Fruit fly (Drosophila melanogaster): ENCODE data around the gene CG13046.
A peak's percentile ranks its signal among the peaks of the same experiment; 100 is the strongest.

Gene CG13046

DNA sequence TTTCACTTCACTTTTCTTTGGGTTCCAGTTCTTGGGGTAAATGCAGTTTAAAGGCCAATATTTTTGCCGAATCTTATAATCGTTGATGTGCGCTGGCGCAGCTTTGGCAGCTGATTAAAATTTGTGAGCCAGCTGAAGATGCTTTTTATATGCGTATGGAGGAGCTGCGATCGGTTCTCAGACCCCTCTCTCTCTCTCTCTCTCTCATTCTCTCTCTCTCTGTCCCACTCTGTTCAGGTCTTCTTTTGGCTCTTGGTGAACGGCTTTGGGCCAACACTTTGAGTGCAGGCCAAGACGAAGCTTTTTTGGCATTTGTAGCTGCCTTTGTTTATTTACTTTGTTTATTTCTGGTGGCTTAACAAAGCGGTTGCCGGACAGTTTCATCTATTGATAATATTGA lies at the start of gene CG13046:
Gene CG13046, minus strand, starts transcription at position 101 of the 400 bp plus-strand sequence.
- TF ChIP-seq Pif1A (GFP tag; optimal IDR thresholded peaks at IDR 0.05) (no peak), CG9948 (tag; optimal IDR thresholded peaks at IDR 0.05) (no peak), CG13204 (GFP tag; optimal IDR thresholded peaks at IDR 0.05) (no peak), CG8301 (tag; optimal IDR thresholded peaks at IDR 0.05) (no peak), CG14655 (GFP tag; optimal IDR thresholded peaks at IDR 0.05) (no peak), EcR (GFP tag; optimal IDR thresholded peaks at IDR 0.05) (no peak), Pif1B (GFP tag; optimal IDR thresholded peaks at IDR 0.05) (no peak), fd96Ca (GFP tag; IDR thresholded peaks at IDR 0.05) (no peak), CG8159 (tag; optimal IDR thresholded peaks at IDR 0.05) (no peak), CG34367 (tag; optimal IDR thresholded peaks at IDR 0.05) (no peak), Ets98B (GFP tag; IDR thresholded peaks at IDR 0.05) (no peak), Snoo (tag; optimal IDR thresholded peaks at IDR 0.05) (no peak), CG32121 (GFP tag; IDR thresholded peaks at IDR 0.05) (no peak), CG15710 (tag; optimal IDR thresholded peaks at IDR 0.05) (no peak), CG4496 (GFP tag; IDR thresholded peaks at IDR 0.05) (no peak), rn (GFP tag; IDR thresholded peaks at IDR 0.05) (no peak), CG10348 (GFP tag; IDR thresholded peaks at IDR 0.05) (no peak)

- TF ChIP-seq Snoo (tag; optimal IDR thresholded peaks at IDR 0.05): no peak
- no peak for TF ChIP-seq CG32121 (GFP tag; IDR thresholded peaks at IDR 0.05)
- TF ChIP-seq CG12605 (GFP tag; IDR thresholded peaks at IDR 0.05): no peak
- no peak for TF ChIP-seq gl (tag; optimal IDR thresholded peaks at IDR 0.05)
- no peak for TF ChIP-seq Pif1B (GFP tag; optimal IDR thresholded peaks at IDR 0.05)
- TF ChIP-seq fd96Ca (GFP tag; IDR thresholded peaks at IDR 0.05): no peak
- TF ChIP-seq CG14655 (GFP tag; optimal IDR thresholded peaks at IDR 0.05): no peak
- TF ChIP-seq CG8301 (tag; optimal IDR thresholded peaks at IDR 0.05): no peak
- no peak for TF ChIP-seq Pif1A (GFP tag; optimal IDR thresholded peaks at IDR 0.05)
- no peak for TF ChIP-seq Ets98B (GFP tag; IDR thresholded peaks at IDR 0.05)
- TF ChIP-seq CG17806 (tag; optimal IDR thresholded peaks at IDR 0.05): no peak
- TF ChIP-seq CG13204 (GFP tag; optimal IDR thresholded peaks at IDR 0.05): no peak
- no peak for TF ChIP-seq D1 (tag; optimal IDR thresholded peaks at IDR 0.05)
- TF ChIP-seq CG8159 (tag; optimal IDR thresholded peaks at IDR 0.05): no peak
- no peak for TF ChIP-seq CG34367 (tag; optimal IDR thresholded peaks at IDR 0.05)
Measured at dm6 chr3L:16337739-16338138, 49.5 kb upstream of the CG13046 start.

DNA sequence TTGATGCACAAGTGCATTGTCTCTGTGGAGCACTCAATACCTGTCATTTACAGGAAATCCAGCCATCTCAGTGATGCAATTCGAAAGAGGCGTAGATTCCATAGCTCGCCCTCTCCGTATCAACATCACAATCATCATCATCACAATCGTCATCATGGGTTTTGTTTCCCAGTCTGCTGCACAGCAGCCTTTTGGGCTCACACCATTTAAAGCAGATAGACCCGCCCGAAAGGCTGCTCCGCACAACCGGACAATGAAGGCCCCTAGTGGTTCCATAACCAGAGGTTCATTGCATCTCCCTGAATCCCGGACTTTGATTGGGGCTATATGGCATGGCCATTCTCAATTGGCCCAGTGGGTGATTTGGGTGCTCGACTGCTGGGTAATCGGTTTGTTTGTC lies 46.7 kb upstream of the CG13046 start:
- 0 out of 3 replicates have a peak, but pooled peaks have one; percentile 15 for TF ChIP-seq fd96Ca (GFP tag; IDR thresholded peaks at IDR 0.05)
- TF ChIP-seq EcR (GFP tag; optimal IDR thresholded peaks at IDR 0.05): peak; percentile 25
- no peak for TF ChIP-seq rn (GFP tag; IDR thresholded peaks at IDR 0.05)
- no peak for TF ChIP-seq Snoo (tag; optimal IDR thresholded peaks at IDR 0.05)
- no peak for TF ChIP-seq CG34367 (tag; optimal IDR thresholded peaks at IDR 0.05)
- TF ChIP-seq CG4496 (GFP tag; IDR thresholded peaks at IDR 0.05): peak; percentile 69; the same call in 2 of the 3 replicates
- no peak for TF ChIP-seq CG12605 (GFP tag; IDR thresholded peaks at IDR 0.05)

DNA sequence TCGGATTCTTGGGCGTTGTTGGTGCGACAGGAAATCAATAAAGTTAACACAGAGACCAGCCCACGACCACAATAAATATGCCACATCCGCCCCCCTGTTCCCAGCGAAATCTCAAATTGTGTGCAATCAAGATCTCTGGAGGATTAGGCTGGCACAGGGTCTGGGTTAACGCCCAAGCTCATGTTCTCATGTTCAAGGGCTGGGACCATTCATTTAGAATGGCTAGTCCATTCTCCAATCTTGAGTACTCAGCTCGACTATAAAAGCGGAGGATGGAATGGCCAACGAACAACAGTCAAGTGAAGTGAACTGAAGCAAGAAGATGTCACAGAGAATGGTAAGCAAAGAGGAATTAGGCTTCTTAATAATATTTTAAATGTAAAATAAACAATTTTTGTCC lies 44.8 kb upstream of the CG13046 start, which contains the start of gene CG13056:
Gene CG13056, plus strand, starts transcription at position 301 of the 400 bp plus-strand sequence.
- TF ChIP-seq D1 (tag; optimal IDR thresholded peaks at IDR 0.05): no peak
- TF ChIP-seq EcR (GFP tag; optimal IDR thresholded peaks at IDR 0.05): no peak
- TF ChIP-seq CG12605 (GFP tag; IDR thresholded peaks at IDR 0.05): no peak
- TF ChIP-seq rn (GFP tag; IDR thresholded peaks at IDR 0.05): no peak
- TF ChIP-seq CG10348 (GFP tag; IDR thresholded peaks at IDR 0.05): no peak
- TF ChIP-seq Snoo (tag; optimal IDR thresholded peaks at IDR 0.05): no peak
- TF ChIP-seq CG8301 (tag; optimal IDR thresholded peaks at IDR 0.05): no peak
- no peak for TF ChIP-seq CG15710 (tag; optimal IDR thresholded peaks at IDR 0.05)
- no peak for TF ChIP-seq CG17806 (tag; optimal IDR thresholded peaks at IDR 0.05)
- no peak for TF ChIP-seq Ets98B (GFP tag; IDR thresholded peaks at IDR 0.05)
- TF ChIP-seq gl (tag; optimal IDR thresholded peaks at IDR 0.05): no peak

dm6 chr3L:16331633-16332032 lies 43.4 kb upstream of the CG13046 start, which contains the start of gene retinin:
retinin (plus strand) TSS chr3L:16331933.
- TF ChIP-seq CG4496 (GFP tag; IDR thresholded peaks at IDR 0.05) (no peak), CG8159 (tag; optimal IDR thresholded peaks at IDR 0.05) (no peak), CG17806 (tag; optimal IDR thresholded peaks at IDR 0.05) (no peak), D1 (tag; optimal IDR thresholded peaks at IDR 0.05) (no peak), rn (GFP tag; IDR thresholded peaks at IDR 0.05) (no peak), CG34367 (tag; optimal IDR thresholded peaks at IDR 0.05) (no peak), CG32121 (GFP tag; IDR thresholded peaks at IDR 0.05) (no peak)

DNA sequence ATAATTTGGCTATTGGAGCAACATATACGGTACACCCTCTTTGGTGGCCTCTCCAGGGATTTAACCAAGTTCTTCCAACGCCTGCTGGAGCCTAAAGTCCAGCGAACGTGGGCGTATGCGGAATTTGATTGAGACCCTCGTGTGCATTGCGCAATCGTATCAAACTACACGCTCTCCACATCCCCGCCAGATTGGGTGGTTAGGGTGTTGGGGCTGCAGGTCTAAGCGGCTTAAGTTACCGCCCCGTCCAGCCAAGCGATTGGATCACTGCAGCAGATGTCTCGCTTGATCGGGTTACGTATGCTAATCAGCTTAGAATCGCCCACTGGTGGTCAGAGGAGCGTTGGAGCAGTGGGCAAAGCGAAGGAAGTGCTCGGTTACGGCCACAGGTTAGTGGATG lies 42.5 kb upstream of the CG13046 start, which contains the start of gene CG33060:
Gene CG33060, plus strand, starts transcription at position 301 of the 400 bp plus-strand sequence.
- TF ChIP-seq CG34367 (tag; optimal IDR thresholded peaks at IDR 0.05): no peak
- no peak for TF ChIP-seq CG9948 (tag; optimal IDR thresholded peaks at IDR 0.05)
- TF ChIP-seq CG13204 (GFP tag; optimal IDR thresholded peaks at IDR 0.05): no peak
- no peak for TF ChIP-seq CG15710 (tag; optimal IDR thresholded peaks at IDR 0.05)
- no peak for TF ChIP-seq CG10348 (GFP tag; IDR thresholded peaks at IDR 0.05)

DNA sequence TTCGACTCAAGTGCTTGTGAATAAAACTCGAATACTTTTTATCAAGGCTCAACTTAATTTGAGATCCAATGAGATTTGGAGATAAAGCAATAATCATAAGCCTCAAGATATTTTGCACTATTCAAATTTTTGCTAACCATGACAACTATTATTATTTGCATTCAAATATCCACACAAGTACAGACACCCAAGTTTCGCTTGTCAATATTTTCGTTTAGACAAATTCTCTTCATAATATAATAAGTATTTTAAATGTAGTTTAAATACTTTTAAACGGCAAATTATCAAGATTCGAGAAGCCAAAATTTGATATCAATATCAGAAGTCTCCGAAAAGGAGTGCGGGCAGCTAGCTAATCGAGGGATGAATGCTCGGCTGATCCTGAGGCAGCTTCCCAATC lies 41.3 kb upstream of the CG13046 start, which contains the start of gene CG33061:
Gene CG33061, plus strand, starts transcription at position 301 of the 400 bp plus-strand sequence.
- no peak for TF ChIP-seq Ets98B (GFP tag; IDR thresholded peaks at IDR 0.05)
- TF ChIP-seq CG17806 (tag; optimal IDR thresholded peaks at IDR 0.05): no peak
- no peak for TF ChIP-seq EcR (GFP tag; optimal IDR thresholded peaks at IDR 0.05)
- no peak for TF ChIP-seq CG8159 (tag; optimal IDR thresholded peaks at IDR 0.05)
- TF ChIP-seq CG10348 (GFP tag; IDR thresholded peaks at IDR 0.05): no peak
- TF ChIP-seq CG15710 (tag; optimal IDR thresholded peaks at IDR 0.05): no peak
- no peak for TF ChIP-seq Snoo (tag; optimal IDR thresholded peaks at IDR 0.05)
- TF ChIP-seq CG9948 (tag; optimal IDR thresholded peaks at IDR 0.05): no peak
- no peak for TF ChIP-seq Pif1A (GFP tag; optimal IDR thresholded peaks at IDR 0.05)
- TF ChIP-seq CG34367 (tag; optimal IDR thresholded peaks at IDR 0.05): no peak
- TF ChIP-seq fd96Ca (GFP tag; IDR thresholded peaks at IDR 0.05): no peak
- no peak for TF ChIP-seq CG12605 (GFP tag; IDR thresholded peaks at IDR 0.05)
- TF ChIP-seq gl (tag; optimal IDR thresholded peaks at IDR 0.05): no peak
- TF ChIP-seq CG4496 (GFP tag; IDR thresholded peaks at IDR 0.05): no peak
- no peak for TF ChIP-seq Pif1B (GFP tag; optimal IDR thresholded peaks at IDR 0.05)
- TF ChIP-seq CG32121 (GFP tag; IDR thresholded peaks at IDR 0.05): no peak
- no peak for TF ChIP-seq rn (GFP tag; IDR thresholded peaks at IDR 0.05)
- TF ChIP-seq CG14655 (GFP tag; optimal IDR thresholded peaks at IDR 0.05): no peak
